Worm (Caenorhabditis elegans) whole organism, L4/young adult: Measurements from ENCODE around the gene T05A7.3.

Experiments
- W03F9.2 ChIP-seq: fragments of 150-350 bp; optimal IDR thresholded peaks from 2 replicates; lab custom pipeline; 2014; ENCODE audit warnings: missing biosample characterization, missing genetic modification characterization
- dao-5 ChIP-seq: sonication (generic microtip); optimal IDR thresholded peaks from 2 replicates; lab custom pipeline; 2016; ENCODE audit warnings: missing genotype, missing genetic modification characterization, moderate library complexity, missing compliant biosample characterization
- him-1 ChIP-seq: sonication (generic microtip); optimal IDR thresholded peaks from 2 replicates; lab custom pipeline; 2016; ENCODE audit warnings: missing genotype, missing genetic modification reagents, missing genetic modification characterization, missing compliant biosample characterization

Gene T05A7.3

DNA sequence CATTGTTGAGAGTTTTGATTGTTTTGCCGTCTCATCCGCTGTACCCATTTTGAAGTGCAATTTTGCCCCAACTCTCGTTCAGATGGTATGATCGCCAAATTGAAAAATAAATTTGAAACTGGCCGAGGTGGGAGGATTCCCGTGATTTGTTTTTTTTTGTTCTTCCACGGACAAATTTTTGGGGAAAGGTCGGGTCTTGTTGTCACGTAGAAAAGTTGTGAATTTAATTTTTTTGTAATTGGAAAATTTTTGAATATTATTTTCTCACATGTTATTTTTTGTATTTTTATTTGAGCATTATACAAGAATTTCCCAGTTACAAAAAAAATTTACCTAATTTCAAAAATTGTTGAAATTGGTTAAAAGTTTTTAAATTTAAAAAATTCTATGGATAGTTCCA, 3.9 kb upstream of the T05A7.3 start, which contains the start of gene T05A7.6:
Gene T05A7.6 (minus strand): TSS at position 101 of the 400 bp plus-strand sequence.
- no peak for TF ChIP-seq dao-5 (tag; lab: Kevin White, UChicago)
- TF ChIP-seq him-1 (tag; lab: Kevin White, UChicago) = no peak
- TF ChIP-seq W03F9.2 = no peak

DNA sequence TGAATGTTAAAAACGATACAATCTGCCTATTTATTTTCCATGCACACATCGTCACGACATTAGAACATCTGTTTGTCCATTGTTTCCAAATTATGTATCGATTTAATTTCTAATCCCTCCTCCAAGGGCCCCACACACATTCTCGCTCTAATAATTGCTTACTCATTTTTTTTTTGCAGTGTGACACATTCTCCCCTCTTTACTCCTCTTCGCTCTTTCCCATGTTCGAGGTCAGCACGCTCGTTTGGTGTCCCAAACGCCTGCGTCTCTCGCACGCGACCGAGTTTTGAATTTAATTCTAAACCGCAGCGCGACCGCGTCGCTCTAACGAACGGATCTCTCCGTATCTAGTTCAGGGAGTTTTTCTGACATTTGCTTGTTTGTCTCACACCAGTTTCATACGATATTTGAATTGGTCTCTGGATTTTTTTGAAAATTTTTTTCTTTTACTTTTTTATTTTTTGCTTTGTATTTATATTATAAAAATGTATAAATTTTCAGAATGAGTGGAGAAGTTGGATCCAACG, 2.9 kb upstream of the T05A7.3 start, which contains the start of the genes clec-140 and hmg-11:
Gene clec-140 (plus strand): TSS at position 477 of the 527 bp plus-strand sequence.
Gene hmg-11 (plus strand): TSS at position 502 of the 527 bp plus-strand sequence.
- TF ChIP-seq dao-5 (tag; lab: Kevin White, UChicago) = no peak
- no peak for TF ChIP-seq him-1 (tag; lab: Kevin White, UChicago)
- no peak for TF ChIP-seq W03F9.2

DNA sequence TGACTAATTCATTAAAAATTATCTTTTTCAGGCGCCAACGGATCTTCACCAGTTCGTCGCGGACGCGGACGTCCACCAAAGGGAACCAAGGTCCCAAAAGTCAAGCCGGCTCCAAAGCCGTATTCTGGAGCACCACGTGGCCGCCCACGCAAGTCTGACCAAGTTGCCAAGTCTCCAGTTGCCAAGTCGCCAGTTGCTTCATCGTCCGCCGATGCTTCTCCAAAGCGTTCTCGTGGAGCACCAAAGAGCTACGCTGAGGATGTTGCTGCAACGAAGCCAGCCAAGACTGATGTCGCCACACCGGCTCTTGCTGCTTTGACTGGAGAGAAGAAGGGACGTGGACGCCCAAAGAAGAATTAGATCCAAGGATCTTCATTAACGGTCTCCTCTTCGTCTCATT, 2.3 kb upstream of the T05A7.3 start:
- TF ChIP-seq him-1 (tag; lab: Kevin White, UChicago) = no peak
- TF ChIP-seq dao-5 (tag; lab: Kevin White, UChicago) = no peak
- no peak for TF ChIP-seq W03F9.2

DNA sequence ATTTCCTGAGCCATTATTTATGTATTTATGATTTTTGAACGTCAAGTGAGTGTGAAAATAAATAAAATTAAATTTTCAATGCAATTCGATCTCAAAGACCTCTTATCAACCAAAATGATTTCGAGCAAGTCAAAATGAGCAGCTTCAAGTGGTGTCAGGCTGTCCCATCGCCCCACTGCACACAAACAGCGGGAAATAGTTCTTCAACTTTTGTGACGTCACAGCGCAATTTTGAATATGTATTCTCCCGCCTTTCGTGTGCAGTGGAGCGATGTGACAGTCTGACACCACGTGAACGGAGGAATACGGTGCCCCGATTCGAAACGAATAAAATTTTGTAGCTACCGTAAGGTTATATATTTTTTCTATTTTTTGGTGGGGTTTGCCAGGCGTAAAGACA, 1.9 kb upstream of the T05A7.3 start:
- TF ChIP-seq dao-5 (tag; lab: Kevin White, UChicago) (no peak), W03F9.2 (no peak), him-1 (tag; lab: Kevin White, UChicago) (no peak)

DNA sequence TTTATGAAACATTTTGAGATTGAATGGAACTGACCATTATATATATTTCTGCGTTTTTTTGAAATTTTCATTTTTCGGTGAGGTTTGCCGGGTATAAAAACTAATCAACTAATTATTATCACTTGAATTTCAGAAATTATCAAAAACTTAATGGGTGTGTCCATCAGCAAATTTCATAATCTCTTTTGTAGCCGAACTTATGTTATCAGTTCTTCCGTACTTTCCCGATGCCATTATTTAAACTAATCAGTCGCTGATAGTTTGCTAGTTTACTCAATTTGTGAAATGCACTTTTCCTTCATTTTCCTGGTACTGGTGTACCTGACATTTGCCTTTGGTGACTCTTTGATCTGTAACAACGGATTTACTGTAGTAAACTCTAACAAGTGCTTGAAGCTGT, 1.4 kb upstream of the T05A7.3 start:
- TF ChIP-seq him-1 (tag; lab: Kevin White, UChicago) = no peak

DNA sequence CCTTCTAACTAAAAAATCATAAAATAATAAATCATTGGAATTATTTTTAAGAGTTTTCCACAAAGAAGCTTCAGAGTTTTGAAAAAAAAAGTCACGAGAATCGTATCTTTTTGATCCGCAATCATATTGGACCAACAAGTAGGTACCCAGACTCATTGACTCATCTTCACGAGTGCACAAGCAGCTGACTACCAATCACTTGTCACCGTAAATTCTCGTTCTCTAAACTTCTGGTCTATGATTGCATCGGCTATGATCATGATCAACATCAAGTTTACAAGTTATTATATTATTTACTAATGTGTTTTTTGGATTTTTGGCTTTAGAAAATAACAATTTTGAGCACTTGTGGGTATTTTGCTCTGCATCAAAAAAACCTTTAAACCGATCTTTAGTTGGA, 660 bp downstream of the T05A7.3 start:
- TF ChIP-seq dao-5 (tag; lab: Kevin White, UChicago) (no peak), W03F9.2 (no peak), him-1 (tag; lab: Kevin White, UChicago) (no peak)

DNA sequence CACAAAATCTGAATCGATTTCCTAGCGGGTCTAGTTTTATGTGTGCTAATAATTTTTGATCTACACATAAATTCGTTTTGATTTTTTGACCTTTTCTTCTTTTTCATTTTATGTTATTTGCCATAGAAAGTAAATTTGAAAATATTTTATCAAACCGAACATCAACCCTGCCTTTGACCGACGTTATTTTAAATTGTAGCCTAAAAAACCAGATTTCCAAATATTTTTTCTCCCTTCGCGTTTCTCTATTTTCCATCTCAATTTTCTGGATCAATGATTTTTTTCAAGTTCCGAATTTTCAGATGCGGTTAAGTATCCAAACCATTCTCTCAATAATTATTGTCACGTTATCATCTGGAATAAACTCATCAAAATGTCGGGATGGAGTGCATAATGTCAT, 2.3 kb downstream of the T05A7.3 start, which contains the start of gene T05A7.1:
Gene T05A7.1 (plus strand): TSS at position 301 of the 400 bp plus-strand sequence.
- TF ChIP-seq him-1 (tag; lab: Kevin White, UChicago) = no peak
- TF ChIP-seq dao-5 (tag; lab: Kevin White, UChicago) = no peak
- no peak for TF ChIP-seq W03F9.2

DNA sequence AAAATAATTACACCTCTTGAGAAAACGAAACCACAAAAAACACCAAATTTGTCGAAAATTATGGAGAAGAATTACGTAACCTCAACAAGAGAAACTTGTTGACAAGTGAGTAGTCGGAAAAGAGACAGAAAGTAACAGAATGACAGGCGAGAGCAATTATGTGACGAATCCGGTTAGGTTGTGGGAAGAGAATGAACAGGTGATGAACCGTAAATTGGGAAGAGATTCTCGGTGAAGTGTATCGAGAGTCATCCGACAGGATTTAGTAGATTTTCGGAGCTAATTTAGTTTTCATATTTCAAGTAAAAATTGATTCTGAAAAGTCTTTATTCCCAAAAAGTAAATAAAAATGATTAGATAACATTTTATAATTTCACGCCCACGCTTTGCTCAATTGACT, 5.8 kb downstream of the T05A7.3 start, which contains the start of gene T05A7.7:
Gene T05A7.7 (minus strand): TSS at position 101 of the 400 bp plus-strand sequence.
- no peak for TF ChIP-seq dao-5 (tag; lab: Kevin White, UChicago)

DNA sequence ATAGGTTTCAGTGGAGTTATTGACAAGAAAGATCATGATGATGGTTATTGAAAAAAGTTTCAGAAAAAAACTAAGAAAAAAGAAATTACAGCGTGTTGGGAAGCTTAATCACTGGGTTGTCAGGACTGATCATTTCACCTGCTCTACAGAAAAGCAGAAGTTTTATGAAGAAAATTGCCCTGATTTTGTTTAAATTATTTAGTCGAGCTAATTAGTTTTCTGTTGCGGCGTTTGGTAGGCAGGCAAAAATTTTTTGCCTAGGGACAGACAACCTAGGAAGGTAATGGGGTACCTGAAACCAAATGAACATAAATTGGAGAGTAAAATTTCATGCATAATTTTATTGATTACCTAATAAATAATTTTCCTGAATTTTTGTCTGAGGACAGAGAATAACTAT, 8.1 kb downstream of the T05A7.3 start, which contains the start of gene sre-40:
Gene sre-40 (minus strand): TSS at position 101 of the 400 bp plus-strand sequence.
- no peak for TF ChIP-seq dao-5 (tag; lab: Kevin White, UChicago)
- no peak for TF ChIP-seq him-1 (tag; lab: Kevin White, UChicago)
- TF ChIP-seq W03F9.2 = no peak

DNA sequence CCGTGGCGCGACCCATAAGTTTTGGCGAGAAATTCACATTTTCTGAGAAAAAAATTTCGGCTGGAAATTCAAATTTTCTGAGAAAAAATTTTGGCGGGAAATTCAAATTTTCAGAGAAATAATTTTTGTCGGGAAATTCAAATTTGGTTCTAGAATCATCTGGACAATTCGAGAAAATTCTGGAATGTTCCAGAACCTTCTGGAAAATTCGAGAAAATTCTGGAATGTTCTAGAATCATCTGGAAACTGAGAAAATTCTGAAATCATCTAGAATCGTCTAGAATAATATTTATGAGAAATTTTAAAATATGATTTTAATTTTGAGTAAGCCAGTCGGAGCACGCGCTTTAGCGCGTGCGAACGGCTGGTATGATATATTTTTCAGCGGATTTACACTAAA, 9.3 kb downstream of the T05A7.3 start:
- TF ChIP-seq him-1 (tag; lab: Kevin White, UChicago) (no peak), dao-5 (tag; lab: Kevin White, UChicago) (no peak), W03F9.2 (no peak)

DNA sequence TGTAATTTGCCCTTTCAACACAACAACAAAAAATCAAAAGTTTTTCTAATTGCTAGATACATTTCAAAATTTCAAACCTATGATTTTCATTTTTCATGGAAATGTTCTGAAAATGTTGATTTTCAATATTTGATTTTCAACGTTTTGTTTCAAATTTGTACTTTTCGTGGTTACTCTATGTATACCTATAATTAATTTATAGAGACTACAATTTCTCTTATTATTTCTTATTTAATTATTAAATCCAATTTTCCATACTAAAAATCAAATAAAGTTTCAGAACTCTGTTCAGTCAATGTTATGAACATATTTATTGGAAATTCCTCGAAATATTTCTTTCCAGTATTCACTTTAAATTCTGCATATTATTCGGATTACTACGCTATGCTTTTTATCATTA, 11.4 kb downstream of the T05A7.3 start, which contains the start of gene sre-39:
Gene sre-39 (plus strand): TSS at position 301 of the 400 bp plus-strand sequence.
- TF ChIP-seq him-1 (tag; lab: Kevin White, UChicago) (no peak), W03F9.2 (no peak), dao-5 (tag; lab: Kevin White, UChicago) (no peak)

DNA sequence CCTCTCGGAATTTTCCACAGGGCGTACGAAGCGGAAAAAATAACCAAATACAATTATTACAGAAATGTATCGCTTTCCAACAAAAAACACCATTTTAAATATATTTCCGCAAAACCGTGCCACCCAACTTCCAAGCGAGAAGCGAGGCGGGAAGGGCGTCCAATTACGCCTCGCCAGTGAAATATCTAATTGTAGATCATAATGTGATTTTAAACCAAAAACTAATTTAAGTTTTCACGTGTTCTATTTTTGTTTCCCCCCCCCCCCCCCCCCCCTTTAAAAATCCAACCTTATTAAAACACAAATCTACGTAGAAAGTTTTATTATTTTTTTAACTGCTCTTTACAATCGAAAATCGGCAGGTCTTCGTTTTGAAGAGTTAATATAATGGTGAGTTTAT, 13.9 kb downstream of the T05A7.3 start, which contains the start of gene F10G7.12:
Gene F10G7.12 (plus strand): TSS at position 301 of the 400 bp plus-strand sequence.
- TF ChIP-seq W03F9.2 (no peak), him-1 (tag; lab: Kevin White, UChicago) (no peak), dao-5 (tag; lab: Kevin White, UChicago) (no peak)

DNA sequence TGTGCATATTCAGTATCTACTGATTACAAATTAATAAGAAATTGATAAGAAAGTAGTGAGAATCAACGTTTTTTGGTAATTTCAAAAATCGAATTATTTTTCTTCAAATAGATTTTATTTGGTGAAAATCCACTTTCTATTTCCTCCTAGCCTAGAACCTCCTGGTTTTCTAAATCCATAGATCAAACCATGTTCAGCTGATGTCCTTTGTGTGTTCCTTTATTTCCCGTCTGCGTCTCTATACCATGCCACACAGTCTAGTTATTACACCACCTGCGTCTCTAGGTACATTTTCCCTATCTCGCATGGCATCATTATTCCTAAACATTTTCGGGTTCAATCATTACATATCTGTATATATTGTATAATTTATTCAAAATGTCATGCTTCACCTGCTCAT, 17.5 kb downstream of the T05A7.3 start, which contains the start of gene F10G7.5:
Gene F10G7.5 (plus strand): TSS at position 286 of the 400 bp plus-strand sequence.
- TF ChIP-seq him-1 (tag; lab: Kevin White, UChicago) = no peak
- no peak for TF ChIP-seq dao-5 (tag; lab: Kevin White, UChicago)
- TF ChIP-seq W03F9.2 = no peak

DNA sequence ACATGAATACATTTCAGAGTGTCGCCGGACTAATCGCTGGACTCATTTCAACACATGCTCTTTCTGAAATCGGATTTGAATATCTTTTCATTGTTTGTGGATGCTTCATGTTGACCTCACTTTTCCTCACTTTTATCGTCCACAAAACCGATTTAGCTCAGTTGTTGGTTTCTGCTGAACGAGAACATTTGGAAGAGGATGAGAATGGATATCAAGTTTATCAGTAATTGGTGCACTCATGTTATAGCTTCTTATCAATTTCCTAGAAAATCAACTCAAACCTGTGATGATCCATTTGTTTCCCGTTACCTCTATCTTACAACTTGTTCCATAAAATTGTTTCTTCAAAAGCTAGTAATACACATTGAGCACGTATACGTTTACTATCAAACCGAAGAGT, 20.5 kb downstream of the T05A7.3 start:
- no peak for TF ChIP-seq W03F9.2
- no peak for TF ChIP-seq dao-5 (tag; lab: Kevin White, UChicago)

DNA sequence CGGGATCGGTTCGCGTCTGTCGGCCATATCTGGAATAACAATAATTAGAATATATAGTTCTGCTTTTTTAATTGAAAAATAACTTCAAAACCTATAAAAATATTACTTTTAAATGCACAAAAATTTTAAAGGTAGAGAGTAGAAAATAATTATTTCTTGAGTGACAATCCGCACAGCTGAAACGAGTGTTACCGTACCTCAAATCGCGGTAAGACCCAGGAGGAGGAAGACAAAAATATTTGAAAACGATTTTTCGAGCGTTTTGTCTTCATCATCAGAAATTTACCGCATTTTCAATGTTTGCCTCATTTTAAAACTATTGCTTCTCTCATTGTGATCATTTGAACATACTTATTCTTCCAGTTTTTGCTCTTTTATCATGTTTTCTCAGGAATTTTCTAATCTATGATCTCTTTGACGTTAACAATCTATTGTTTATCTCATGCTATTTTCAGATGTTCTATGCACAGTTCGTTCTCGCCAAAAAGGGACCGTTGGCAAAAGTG, 22.7 kb downstream of the T05A7.3 start, which contains the start of the genes rpn-5 and scc-1:
Gene rpn-5 (minus strand): TSS at position 162 of the 506 bp plus-strand sequence.
Gene scc-1 (plus strand): TSS at position 456 of the 506 bp plus-strand sequence.
- peak; percentile 61 for TF ChIP-seq W03F9.2
- TF ChIP-seq him-1 (tag; lab: Kevin White, UChicago) = no peak
